Fruit fly (Drosophila melanogaster) whole organism, embryonic: ENCODE measurements around the gene CG15638.
A peak's percentile ranks its signal among the peaks of the same experiment; 100 is the strongest.

Source experiments
- B-H2 ChIP-seq: fragments of 200-800 bp; sonication (Bioruptor generic); optimal IDR thresholded peaks from 2 replicates; lab custom pipeline; 2018; ENCODE audit warnings: missing biosample characterization, mild to moderate bottlenecking, missing genetic modification characterization
- Bteb2 ChIP-seq: fragments of 200-800 bp; sonication (Bioruptor generic); optimal IDR thresholded peaks from 2 replicates; lab custom pipeline; 2016; ENCODE audit warnings: missing biosample characterization, missing genetic modification characterization
- CG10366 ChIP-seq: fragments of 200-800 bp; sonication (Bioruptor generic); IDR thresholded peaks from 2 replicates; pipeline ENCODE4 v1.3.6; 2022; ENCODE audit warnings: missing biosample characterization, missing genetic modification characterization
- CG12071 ChIP-seq: fragments of 200-800 bp; sonication (Bioruptor generic); optimal IDR thresholded peaks from 3 replicates; lab custom pipeline; 2018; ENCODE audit warnings: missing biosample characterization, mild to moderate bottlenecking, missing genetic modification characterization
- CG12104 ChIP-seq: fragments of 200-800 bp; sonication (Bioruptor generic); optimal IDR thresholded peaks from 3 replicates; lab custom pipeline; 2016; ENCODE audit warnings: missing biosample characterization, missing genetic modification characterization
- CG12155 ChIP-seq: fragments of 200-800 bp; sonication (Bioruptor generic); optimal IDR thresholded peaks from 3 replicates; lab custom pipeline; 2016; ENCODE audit warnings: missing biosample characterization, missing genetic modification characterization
- CG13123 ChIP-seq: fragments of 200-800 bp; sonication (Bioruptor generic); optimal IDR thresholded peaks from 2 replicates; lab custom pipeline; 2016; ENCODE audit warnings: missing biosample characterization, missing genetic modification characterization
- CG13287 ChIP-seq: fragments of 200-800 bp; sonication (Bioruptor generic); IDR thresholded peaks from 2 replicates; pipeline ENCODE4 v1.3.6; 2022; ENCODE audit warnings: missing biosample characterization, missing genetic modification characterization; ENCODE audit not compliant: partially characterized antibody
- CG13624 ChIP-seq: fragments of 200-800 bp; sonication (Bioruptor generic); optimal IDR thresholded peaks from 2 replicates; lab custom pipeline; 2016; ENCODE audit warnings: missing biosample characterization, missing genetic modification characterization
- CG13775 ChIP-seq: fragments of 200-800 bp; sonication (Bioruptor generic); optimal IDR thresholded peaks from 3 replicates; lab custom pipeline; 2017; ENCODE audit warnings: missing biosample characterization, mild to moderate bottlenecking, missing genetic modification characterization
- CG14667 ChIP-seq: fragments of 200-800 bp; sonication (Bioruptor generic); IDR thresholded peaks from 2 replicates; pipeline ENCODE4 v1.3.6; 2022; ENCODE audit warnings: missing biosample characterization, missing genetic modification characterization
- CG1529 ChIP-seq: fragments of 200-800 bp; sonication (Bioruptor generic); optimal IDR thresholded peaks from 3 replicates; lab custom pipeline; 2018; ENCODE audit warnings: missing biosample characterization, missing genetic modification characterization
- CG15601 ChIP-seq: fragments of 200-800 bp; sonication (Bioruptor generic); optimal IDR thresholded peaks from 3 replicates; lab custom pipeline; 2019; ENCODE audit warnings: missing biosample characterization, mild to moderate bottlenecking, missing genetic modification characterization, moderate library complexity
- CG18262 ChIP-seq: fragments of 200-800 bp; optimal IDR thresholded peaks from 3 replicates; lab custom pipeline; 2019; ENCODE audit warnings: missing biosample characterization, mild to moderate bottlenecking, missing genetic modification characterization, moderate library complexity
- CG4424 ChIP-seq: fragments of 200-800 bp; sonication (Bioruptor generic); optimal IDR thresholded peaks from 3 replicates; lab custom pipeline; 2016; ENCODE audit warnings: missing biosample characterization, missing genetic modification characterization
- CG4707 ChIP-seq: fragments of 200-800 bp; sonication (Bioruptor generic); optimal IDR thresholded peaks from 2 replicates; lab custom pipeline; 2018; ENCODE audit warnings: missing biosample characterization, mild to moderate bottlenecking, missing genetic modification characterization, moderate library complexity
- CG6791 ChIP-seq: fragments of 200-800 bp; sonication (Bioruptor generic); IDR thresholded peaks from 3 replicates; pipeline ENCODE4 v1.3.6; 2022; ENCODE audit warnings: missing biosample characterization, missing genetic modification characterization; ENCODE audit not compliant: partially characterized antibody
- CG7745 ChIP-seq: fragments of 200-800 bp; sonication (Bioruptor generic); optimal IDR thresholded peaks from 2 replicates; lab custom pipeline; 2018; ENCODE audit warnings: missing biosample characterization, mild to moderate bottlenecking, missing genetic modification characterization, moderate library complexity
- CG8944 ChIP-seq: fragments of 200-800 bp; sonication (Bioruptor generic); optimal IDR thresholded peaks from 3 replicates; lab custom pipeline; 2016; ENCODE audit warnings: missing biosample characterization, missing genetic modification characterization
- CG9609 ChIP-seq: fragments of 200-800 bp; sonication (Bioruptor generic); optimal IDR thresholded peaks from 3 replicates; lab custom pipeline; 2016; ENCODE audit warnings: missing biosample characterization, missing genetic modification characterization
- CG9797 ChIP-seq: fragments of 200-800 bp; sonication (Bioruptor generic); optimal IDR thresholded peaks from 3 replicates; lab custom pipeline; 2018; ENCODE audit warnings: missing biosample characterization, mild to moderate bottlenecking, missing genetic modification characterization
- Fer1 ChIP-seq: fragments of 200-800 bp; sonication (Bioruptor generic); optimal IDR thresholded peaks from 2 replicates; lab custom pipeline; 2017; ENCODE audit warnings: missing biosample characterization, mild to moderate bottlenecking, missing genetic modification characterization
- Nf-YB ChIP-seq: fragments of 200-800 bp; sonication (Bioruptor generic); optimal IDR thresholded peaks from 3 replicates; lab custom pipeline; 2019; ENCODE audit warnings: missing biosample characterization, mild to moderate bottlenecking, missing genetic modification characterization, moderate library complexity
- Nf-YC ChIP-seq: fragments of 200-800 bp; optimal IDR thresholded peaks from 3 replicates; lab custom pipeline; 2019; ENCODE audit warnings: missing biosample characterization, mild to moderate bottlenecking, missing genetic modification characterization, moderate library complexity
- Ptx1 ChIP-seq: fragments of 200-800 bp; sonication (Bioruptor generic); IDR thresholded peaks from 2 replicates; pipeline ENCODE4 v1.3.6; 2022; ENCODE audit warnings: missing biosample characterization, missing genetic modification characterization
- Ravus ChIP-seq: fragments of 200-800 bp; sonication (Bioruptor generic); IDR thresholded peaks from 2 replicates; pipeline ENCODE4 v1.3.6; 2022; ENCODE audit warnings: missing biosample characterization, missing genetic modification characterization
- Six4 ChIP-seq: fragments of 200-800 bp; sonication (Bioruptor generic); optimal IDR thresholded peaks from 2 replicates; lab custom pipeline; 2016; ENCODE audit warnings: missing biosample characterization, missing genetic modification characterization
- Sry-β ChIP-seq: fragments of 200-800 bp; sonication (Bioruptor generic); optimal IDR thresholded peaks from 2 replicates; lab custom pipeline; 2018; ENCODE audit warnings: missing biosample characterization, mild to moderate bottlenecking, missing genetic modification characterization, moderate library complexity
- abd-A ChIP-seq: fragments of 200-800 bp; sonication (Bioruptor generic); optimal IDR thresholded peaks from 3 replicates; lab custom pipeline; 2019; ENCODE audit warnings: missing biosample characterization, mild to moderate bottlenecking, missing genetic modification characterization, moderate library complexity
- ara ChIP-seq: fragments of 200-800 bp; sonication (Bioruptor generic); IDR thresholded peaks from 2 replicates; pipeline ENCODE4 v1.3.6; 2022; ENCODE audit warnings: missing biosample characterization, missing genetic modification characterization
- bab2 ChIP-seq: fragments of 200-800 bp; sonication (Bioruptor generic); optimal IDR thresholded peaks from 2 replicates; lab custom pipeline; 2016; ENCODE audit warnings: missing biosample characterization, missing genetic modification characterization
- chn ChIP-seq: fragments of 200-800 bp; sonication (Bioruptor generic); optimal IDR thresholded peaks from 2 replicates; lab custom pipeline; 2016; ENCODE audit warnings: missing biosample characterization, missing genetic modification characterization
- ems ChIP-seq: fragments of 200-800 bp; sonication (Bioruptor generic); optimal IDR thresholded peaks from 3 replicates; lab custom pipeline; 2016; ENCODE audit warnings: missing biosample characterization, missing genetic modification characterization
- en ChIP-seq: fragments of 200-800 bp; sonication (Bioruptor generic); optimal IDR thresholded peaks from 2 replicates; lab custom pipeline; 2016; ENCODE audit warnings: missing biosample characterization, missing genetic modification characterization
- gcm2 ChIP-seq: fragments of 200-800 bp; sonication (Bioruptor generic); optimal IDR thresholded peaks from 2 replicates; lab custom pipeline; 2016; ENCODE audit warnings: missing biosample characterization, missing genetic modification characterization
- grn ChIP-seq: fragments of 200-800 bp; sonication (Bioruptor generic); optimal IDR thresholded peaks from 3 replicates; lab custom pipeline; 2017; ENCODE audit warnings: missing biosample characterization, missing genetic modification characterization
- gsb-n ChIP-seq: fragments of 200-800 bp; sonication (Bioruptor generic); optimal IDR thresholded peaks from 3 replicates; lab custom pipeline; 2018; ENCODE audit warnings: missing biosample characterization, mild to moderate bottlenecking, missing genetic modification characterization
- lilli ChIP-seq: fragments of 200-800 bp; sonication (Bioruptor generic); optimal IDR thresholded peaks from 3 replicates; lab custom pipeline; 2016; ENCODE audit warnings: missing biosample characterization, missing genetic modification characterization
- luna ChIP-seq: fragments of 200-800 bp; sonication (Bioruptor generic); optimal IDR thresholded peaks from 2 replicates; lab custom pipeline; 2016; ENCODE audit warnings: missing biosample characterization, missing genetic modification characterization
- pb ChIP-seq: fragments of 200-800 bp; sonication (Bioruptor generic); optimal IDR thresholded peaks from 3 replicates; lab custom pipeline; 2016; ENCODE audit warnings: missing biosample characterization, missing genetic modification characterization
- peb ChIP-seq: fragments of 200-800 bp; sonication (Bioruptor generic); IDR thresholded peaks from 2 replicates; pipeline ENCODE4 v1.3.6; 2022; ENCODE audit warnings: missing biosample characterization, missing genetic modification characterization
- ranshi ChIP-seq: fragments of 200-800 bp; sonication (Bioruptor generic); IDR thresholded peaks from 2 replicates; pipeline ENCODE4 v1.3.6; 2022; ENCODE audit warnings: missing biosample characterization, missing genetic modification characterization
- salm ChIP-seq: fragments of 200-800 bp; sonication (Bioruptor generic); optimal IDR thresholded peaks from 2 replicates; lab custom pipeline; 2018; ENCODE audit warnings: missing biosample characterization, mild to moderate bottlenecking, missing genetic modification characterization
- scrt ChIP-seq: fragments of 200-800 bp; sonication (Bioruptor generic); optimal IDR thresholded peaks from 2 replicates; lab custom pipeline; 2018; ENCODE audit warnings: missing biosample characterization, mild to moderate bottlenecking, missing genetic modification characterization, moderate library complexity
- sens-2 ChIP-seq: fragments of 200-800 bp; sonication (Bioruptor generic); IDR thresholded peaks from 2 replicates; pipeline ENCODE4 v1.3.6; 2022; ENCODE audit warnings: missing biosample characterization, missing genetic modification characterization
- slp2 ChIP-seq: fragments of 200-800 bp; sonication (Bioruptor generic); optimal IDR thresholded peaks from 2 replicates; lab custom pipeline; 2016; ENCODE audit warnings: missing biosample characterization, missing genetic modification characterization
- sqz ChIP-seq: fragments of 200-800 bp; sonication (Bioruptor generic); optimal IDR thresholded peaks from 3 replicates; lab custom pipeline; 2018; ENCODE audit warnings: missing biosample characterization, mild to moderate bottlenecking, missing genetic modification characterization
- sug ChIP-seq: fragments of 200-800 bp; optimal IDR thresholded peaks from 2 replicates; lab custom pipeline; 2019; ENCODE audit warnings: missing biosample characterization, mild to moderate bottlenecking, missing genetic modification characterization, moderate library complexity
- tio ChIP-seq: fragments of 200-800 bp; sonication (Bioruptor generic); optimal IDR thresholded peaks from 2 replicates; lab custom pipeline; 2017; ENCODE audit warnings: missing biosample characterization, missing genetic modification characterization, inconsistent platforms
- trh ChIP-seq: fragments of 200-800 bp; sonication (Bioruptor generic); optimal IDR thresholded peaks from 2 replicates; lab custom pipeline; 2016; ENCODE audit warnings: missing biosample characterization, missing genetic modification characterization
- vnd ChIP-seq: fragments of 200-800 bp; sonication (Bioruptor generic); IDR thresholded peaks from 3 replicates; pipeline ENCODE4 v1.3.6; 2022; ENCODE audit warnings: missing biosample characterization, missing genetic modification characterization; ENCODE audit not compliant: partially characterized antibody
- wdn ChIP-seq: fragments of 200-800 bp; sonication (Bioruptor generic); IDR thresholded peaks from 2 replicates; pipeline ENCODE4 v1.3.6; 2022; ENCODE audit warnings: missing biosample characterization, missing genetic modification characterization

The CG15638 gene

dm6 chr2L:13571791-13572451 lies 36.3 kb upstream of the CG15638 start (continued):
- TF ChIP-seq CG8944 (GFP tag; lab: Kevin White, UChicago) (no peak), Sry-β (GFP tag; lab: Kevin White, UChicago) (no peak), vnd (GFP tag; lab: Robert Waterston, UW) (no peak), sens-2 (GFP tag; lab: Robert Waterston, UW) (no peak), bab2 (no peak), gcm2 (GFP tag; lab: Kevin White, UChicago) (no peak), CG13624 (GFP tag; lab: Kevin White, UChicago) (no peak), CG14667 (GFP tag; lab: Robert Waterston, UW) (no peak), sqz (peak; percentile 53), CG7745 (tag; lab: Kevin White, UChicago) (no peak), trh (GFP tag; lab: Kevin White, UChicago) (no peak), Six4 (no peak), CG12155 (no peak), CG13287 (no peak), sug (tag; lab: Kevin White, UChicago) (no peak), chn (no peak), CG1529 (GFP tag; lab: Kevin White, UChicago) (no peak), abd-A (tag; lab: Kevin White, UChicago) (no peak), tio (GFP tag; lab: Kevin White, UChicago) (no peak), wdn (GFP tag; lab: Robert Waterston, UW) (no peak), pb (GFP tag; lab: Kevin White, UChicago) (no peak), peb (no peak), slp2 (GFP tag; lab: Kevin White, UChicago) (no peak), ara (GFP tag; lab: Robert Waterston, UW) (no peak), en (GFP tag; lab: Kevin White, UChicago) (no peak), Nf-YB (no peak), Ravus (no peak), B-H2 (GFP tag; lab: Kevin White, UChicago) (no peak), CG12071 (GFP tag; lab: Kevin White, UChicago) (no peak), CG9797 (no peak), CG13123 (no peak), CG4707 (no peak), scrt (GFP tag; lab: Kevin White, UChicago) (peak; percentile 32), Fer1 (GFP tag; lab: Kevin White, UChicago) (no peak), CG12104 (GFP tag; lab: Kevin White, UChicago) (no peak), CG10366 (GFP tag; lab: Robert Waterston, UW) (no peak), CG4424 (GFP tag; lab: Kevin White, UChicago) (peak; percentile 5), grn (GFP tag; lab: Kevin White, UChicago) (no peak), Bteb2 (GFP tag; lab: Kevin White, UChicago) (no peak), CG6791 (no peak), ranshi (GFP tag; lab: Robert Waterston, UW) (no peak), luna (GFP tag; lab: Kevin White, UChicago) (no peak), CG13775 (GFP tag; lab: Kevin White, UChicago) (no peak), Ptx1 (GFP tag; lab: Robert Waterston, UW) (no peak), ems (GFP tag; lab: Kevin White, UChicago) (no peak), salm (tag; lab: Kevin White, UChicago) (no peak), lilli (GFP tag; lab: Kevin White, UChicago) (no peak), CG9609 (no peak), CG18262 (tag; lab: Kevin White, UChicago) (peak; percentile 46), Nf-YC (tag; lab: Kevin White, UChicago) (no peak), gsb-n (tag; lab: Kevin White, UChicago) (no peak), CG15601 (tag; lab: Kevin White, UChicago) (peak; percentile 5)
